Fruit fly (Drosophila melanogaster) whole organism, embryonic: ENCODE measurements around the gene AP-1sigma.

Source experiments
- BtbVII ChIP-seq: fragments of 200-800 bp; sonication (Bioruptor generic); optimal IDR thresholded peaks from 3 replicates; lab custom pipeline; 2017; ENCODE audit warnings: missing biosample characterization, mild to moderate bottlenecking, missing genetic modification characterization
- CG10274 ChIP-seq: fragments of 200-800 bp; sonication (Bioruptor generic); optimal IDR thresholded peaks from 3 replicates; lab custom pipeline; 2017; ENCODE audit warnings: missing biosample characterization, mild to moderate bottlenecking, missing genetic modification characterization
- CG10462 ChIP-seq: fragments of 200-800 bp; sonication (Bioruptor generic); optimal IDR thresholded peaks from 2 replicates; lab custom pipeline; 2016; ENCODE audit warnings: missing biosample characterization, missing genetic modification characterization
- CG11456 ChIP-seq: fragments of 200-800 bp; sonication (Bioruptor generic); IDR thresholded peaks from 3 replicates; pipeline ENCODE4 v1.3.6; 2022; ENCODE audit warnings: missing biosample characterization, missing genetic modification characterization
- CG12236 ChIP-seq: fragments of 200-800 bp; sonication (Bioruptor generic); optimal IDR thresholded peaks from 2 replicates; lab custom pipeline; 2016; ENCODE audit warnings: missing biosample characterization, missing genetic modification characterization
- CG14710 ChIP-seq: fragments of 200-800 bp; sonication (Bioruptor generic); optimal IDR thresholded peaks from 3 replicates; lab custom pipeline; 2019; ENCODE audit warnings: missing biosample characterization, mild to moderate bottlenecking, missing genetic modification characterization, moderate library complexity
- CG15696 ChIP-seq: fragments of 200-800 bp; sonication (Bioruptor generic); optimal IDR thresholded peaks from 2 replicates; lab custom pipeline; 2019; ENCODE audit warnings: missing biosample characterization, mild to moderate bottlenecking, missing genetic modification characterization, moderate library complexity
- CG1602 ChIP-seq: fragments of 200-800 bp; sonication (Bioruptor generic); optimal IDR thresholded peaks from 3 replicates; lab custom pipeline; 2016; ENCODE audit warnings: missing biosample characterization, missing genetic modification characterization
- CG17359 ChIP-seq: fragments of 200-800 bp; sonication (Bioruptor generic); optimal IDR thresholded peaks from 3 replicates; lab custom pipeline; 2018; ENCODE audit warnings: missing biosample characterization, mild to moderate bottlenecking, missing genetic modification characterization, moderate library complexity
- CG2889 ChIP-seq: fragments of 200-800 bp; sonication (Bioruptor generic); IDR thresholded peaks from 3 replicates; pipeline ENCODE4 v1.3.6; 2022; ENCODE audit warnings: missing biosample characterization, missing genetic modification characterization
- CG30020 ChIP-seq: fragments of 200-800 bp; optimal IDR thresholded peaks from 2 replicates; lab custom pipeline; 2019; ENCODE audit warnings: missing biosample characterization, mild to moderate bottlenecking, missing genetic modification characterization, moderate library complexity
- CG31441 ChIP-seq: fragments of 200-800 bp; sonication (Bioruptor generic); IDR thresholded peaks from 2 replicates; pipeline ENCODE4 v1.3.6; 2022; ENCODE audit warnings: missing biosample characterization, missing genetic modification characterization
- CG3838 ChIP-seq: fragments of 200-800 bp; sonication (Bioruptor generic); optimal IDR thresholded peaks from 3 replicates; lab custom pipeline; 2016; ENCODE audit warnings: missing biosample characterization, missing genetic modification characterization
- CG43689 ChIP-seq: fragments of 200-800 bp; sonication (Bioruptor generic); IDR thresholded peaks from 2 replicates; pipeline ENCODE4 v1.3.6; 2022; ENCODE audit warnings: missing biosample characterization, missing genetic modification characterization
- CG4730 ChIP-seq: fragments of 200-800 bp; sonication (Bioruptor generic); IDR thresholded peaks from 2 replicates; pipeline ENCODE4 v1.3.6; 2022; ENCODE audit warnings: missing biosample characterization, missing genetic modification characterization
- CG4820 ChIP-seq: fragments of 200-800 bp; sonication (Bioruptor generic); optimal IDR thresholded peaks from 3 replicates; lab custom pipeline; 2016; ENCODE audit warnings: missing biosample characterization, missing genetic modification characterization
- CG6683 ChIP-seq: fragments of 200-800 bp; sonication (Bioruptor generic); optimal IDR thresholded peaks from 2 replicates; lab custom pipeline; 2017; ENCODE audit warnings: missing biosample characterization, mild to moderate bottlenecking, missing genetic modification characterization, missing genetic modification reagents
- CG7372 ChIP-seq: fragments of 200-800 bp; sonication (Bioruptor generic); IDR thresholded peaks from 2 replicates; pipeline ENCODE4 v1.3.6; 2022; ENCODE audit warnings: missing biosample characterization, missing genetic modification characterization
- CG8478 ChIP-seq: fragments of >200 bp; optimal IDR thresholded peaks from 2 replicates; lab custom pipeline; 2018
- CG9797 ChIP-seq: fragments of 200-800 bp; sonication (Bioruptor generic); optimal IDR thresholded peaks from 3 replicates; lab custom pipeline; 2018; ENCODE audit warnings: missing biosample characterization, mild to moderate bottlenecking, missing genetic modification characterization
- Dbx ChIP-seq: fragments of 200-800 bp; sonication (Bioruptor generic); IDR thresholded peaks from 3 replicates; pipeline ENCODE4 v1.3.6; 2022; ENCODE audit warnings: missing biosample characterization, missing genetic modification characterization
- Drgx ChIP-seq: fragments of 200-800 bp; sonication (Bioruptor generic); IDR thresholded peaks from 2 replicates; pipeline ENCODE4 v1.3.6; 2022; ENCODE audit warnings: missing biosample characterization, missing genetic modification characterization
- MBD-R2 ChIP-seq: fragments of 200-800 bp; sonication (Bioruptor generic); IDR thresholded peaks from 2 replicates; pipeline ENCODE4 v1.3.6; 2022; ENCODE audit warnings: missing biosample characterization, missing genetic modification characterization
- NK7.1 ChIP-seq: fragments of 200-800 bp; sonication (Bioruptor generic); optimal IDR thresholded peaks from 3 replicates; lab custom pipeline; 2016; ENCODE audit warnings: missing biosample characterization, missing genetic modification characterization
- Nf-YA ChIP-seq: fragments of 200-800 bp; sonication (Bioruptor generic); IDR thresholded peaks from 2 replicates; pipeline ENCODE4 v1.3.6; 2022; ENCODE audit warnings: missing biosample characterization, missing genetic modification characterization
- Ptx1 ChIP-seq: fragments of 200-800 bp; sonication (Bioruptor generic); IDR thresholded peaks from 2 replicates; pipeline ENCODE4 v1.3.6; 2022; ENCODE audit warnings: missing biosample characterization, missing genetic modification characterization
- Vsx1 ChIP-seq: fragments of 200-800 bp; sonication (Bioruptor generic); optimal IDR thresholded peaks from 2 replicates; lab custom pipeline; 2017; ENCODE audit warnings: missing biosample characterization, mild to moderate bottlenecking, missing genetic modification characterization, missing genetic modification reagents
- abd-A ChIP-seq: fragments of 200-800 bp; sonication (Bioruptor generic); optimal IDR thresholded peaks from 3 replicates; lab custom pipeline; 2019; ENCODE audit warnings: missing biosample characterization, mild to moderate bottlenecking, missing genetic modification characterization, moderate library complexity
- ac ChIP-seq: fragments of 200-800 bp; sonication (Bioruptor generic); optimal IDR thresholded peaks from 3 replicates; lab custom pipeline; 2017; ENCODE audit warnings: missing biosample characterization, mild to moderate bottlenecking, missing genetic modification characterization
- ase ChIP-seq: fragments of 200-800 bp; sonication (Bioruptor generic); IDR thresholded peaks from 3 replicates; pipeline ENCODE4 v1.3.6; 2022; ENCODE audit warnings: missing biosample characterization, missing genetic modification characterization
- bab2 ChIP-seq: fragments of 200-800 bp; sonication (Bioruptor generic); optimal IDR thresholded peaks from 2 replicates; lab custom pipeline; 2016; ENCODE audit warnings: missing biosample characterization, missing genetic modification characterization
- corto ChIP-seq: fragments of 200-800 bp; sonication (Bioruptor generic); optimal IDR thresholded peaks from 2 replicates; lab custom pipeline; 2016; ENCODE audit warnings: missing biosample characterization, mild to moderate bottlenecking, missing genetic modification characterization, moderate library complexity
- ftz-f1 ChIP-seq: fragments of 200-800 bp; sonication (Bioruptor generic); optimal IDR thresholded peaks from 2 replicates; lab custom pipeline; 2016; ENCODE audit warnings: missing biosample characterization, missing genetic modification characterization
- gce ChIP-seq: fragments of 200-800 bp; sonication (Bioruptor generic); IDR thresholded peaks from 3 replicates; pipeline ENCODE4 v1.3.6; 2022; ENCODE audit warnings: missing biosample characterization, missing genetic modification characterization
- grn ChIP-seq: fragments of 200-800 bp; sonication (Bioruptor generic); optimal IDR thresholded peaks from 3 replicates; lab custom pipeline; 2017; ENCODE audit warnings: missing biosample characterization, missing genetic modification characterization
- h ChIP-seq: fragments of >200 bp; optimal IDR thresholded peaks from 2 replicates; lab custom pipeline; 2017
- ham ChIP-seq: fragments of 200-800 bp; sonication (Bioruptor generic); IDR thresholded peaks from 2 replicates; pipeline ENCODE4 v1.3.6; 2022; ENCODE audit warnings: missing biosample characterization, missing genetic modification characterization
- her ChIP-seq: fragments of 200-800 bp; sonication (Bioruptor generic); optimal IDR thresholded peaks from 2 replicates; lab custom pipeline; 2016; ENCODE audit warnings: missing biosample characterization, missing genetic modification characterization
- hth ChIP-seq: fragments of >200 bp; optimal IDR thresholded peaks from 2 replicates; lab custom pipeline; 2017; ENCODE audit warnings: inconsistent platforms
- lov ChIP-seq, 2 experiments: fragments of 200-800 bp in 1 of 2; fragments of >200 bp in 1 of 2; sonication (Bioruptor generic) in 1 of 2; IDR thresholded peaks in 1 of 2; optimal IDR thresholded peaks in 1 of 2; 2 replicates in 1 of 2; 3 replicates in 1 of 2; pipeline versions ENCODE4 v1.3.6 to Lab custom; 2017 to 2022; ENCODE audit warnings: missing biosample characterization in 1 of 2, missing genetic modification characterization in 1 of 2
- luna ChIP-seq: fragments of 200-800 bp; sonication (Bioruptor generic); optimal IDR thresholded peaks from 2 replicates; lab custom pipeline; 2016; ENCODE audit warnings: missing biosample characterization, missing genetic modification characterization
- nom ChIP-seq: fragments of 200-800 bp; sonication (Bioruptor generic); optimal IDR thresholded peaks from 2 replicates; lab custom pipeline; 2017; ENCODE audit warnings: missing biosample characterization, missing genetic modification characterization, mild to moderate bottlenecking, moderate library complexity, missing genetic modification reagents
- otp ChIP-seq: fragments of 200-800 bp; sonication (Bioruptor generic); IDR thresholded peaks from 3 replicates; pipeline ENCODE4, ENCODE4 v1.3.6; 2022; ENCODE audit warnings: missing biosample characterization, missing genetic modification characterization
- peb ChIP-seq: fragments of 200-800 bp; sonication (Bioruptor generic); IDR thresholded peaks from 2 replicates; pipeline ENCODE4 v1.3.6; 2022; ENCODE audit warnings: missing biosample characterization, missing genetic modification characterization
- pfk ChIP-seq: fragments of 200-800 bp; sonication (Bioruptor generic); optimal IDR thresholded peaks from 2 replicates; lab custom pipeline; 2018; ENCODE audit warnings: missing biosample characterization, mild to moderate bottlenecking, missing genetic modification characterization, moderate library complexity
- ranshi ChIP-seq: fragments of 200-800 bp; sonication (Bioruptor generic); IDR thresholded peaks from 2 replicates; pipeline ENCODE4 v1.3.6; 2022; ENCODE audit warnings: missing biosample characterization, missing genetic modification characterization
- slou ChIP-seq: fragments of 200-800 bp; sonication (Bioruptor generic); optimal IDR thresholded peaks from 3 replicates; lab custom pipeline; 2016; ENCODE audit warnings: missing biosample characterization, missing genetic modification characterization
- tna ChIP-seq: fragments of 200-800 bp; sonication (Bioruptor generic); IDR thresholded peaks from 2 replicates; pipeline ENCODE4 v1.3.6; 2022; ENCODE audit warnings: missing biosample characterization, missing genetic modification characterization; ENCODE audit not compliant: partially characterized antibody
- unc-4 ChIP-seq: fragments of 200-800 bp; sonication (Bioruptor generic); IDR thresholded peaks from 2 replicates; pipeline ENCODE4 v1.3.6; 2022; ENCODE audit warnings: missing biosample characterization, missing genetic modification characterization; ENCODE audit not compliant: partially characterized antibody

The AP-1sigma gene

dm6 chr3R:23933684-23934575 lies 24.5 kb upstream of the AP-1sigma start, which contains the start of gene CG5854 (continued):
- TF ChIP-seq Drgx (GFP tag; lab: Robert Waterston, UW) (peak; percentile 98), BtbVII (peak; percentile 76), CG30020 (peak; percentile 5), CG15696 (tag; lab: Kevin White, UChicago) (peak; percentile 22), Dbx (peak; percentile 38; the same call in 1 of the 3 replicates), CG6683 (no peak), grn (GFP tag; lab: Kevin White, UChicago) (peak; percentile 52), CG10462 (GFP tag; lab: Kevin White, UChicago) (peak; percentile 65), ftz-f1 (GFP tag; lab: Kevin White, UChicago) (no peak), peb (GFP tag; lab: Robert Waterston, UW) (0 out of 2 replicates have a peak, but pooled peaks have one; percentile 29), luna (GFP tag; lab: Kevin White, UChicago) (peak; percentile 50), CG31441 (GFP tag; lab: Robert Waterston, UW) (peak; percentile 71), CG14710 (peak; percentile 27), CG2889 (0 out of 3 replicates have a peak, but pooled peaks have one; percentile 44), unc-4 (GFP tag; lab: Robert Waterston, UW) (no peak), CG9797 (GFP tag; lab: Kevin White, UChicago) (peak; percentile 75), ranshi (peak; percentile 75), CG12236 (GFP tag; lab: Kevin White, UChicago) (peak; percentile 71), Vsx1 (GFP tag; lab: Kevin White, UChicago) (peak; percentile 62), tna (GFP tag; lab: Robert Waterston, UW) (no peak), corto (GFP tag; lab: Kevin White, UChicago) (no peak), ham (GFP tag; lab: Robert Waterston, UW) (no peak), CG7372 (GFP tag; lab: Robert Waterston, UW) (no peak), lov (optimal IDR thresholded peaks at IDR 0.05; lab: Kevin White, UChicago) (no peak), lov (GFP tag; IDR thresholded peaks at IDR 0.05; lab: Robert Waterston, UW) (peak; percentile 88), CG4730 (GFP tag; lab: Robert Waterston, UW) (peak; percentile 40; the same call in 1 of the 2 replicates), pfk (GFP tag; lab: Kevin White, UChicago) (no peak), CG43689 (GFP tag; lab: Robert Waterston, UW) (peak; percentile 55; the same call in 1 of the 2 replicates), h (no peak), CG17359 (peak; percentile 74), her (GFP tag; lab: Kevin White, UChicago) (peak; percentile 65), CG8478 (lab: Kevin White, UChicago) (no peak), slou (GFP tag; lab: Kevin White, UChicago) (no peak), bab2 (GFP tag; lab: Kevin White, UChicago) (peak; percentile 74), otp (GFP tag; lab: Robert Waterston, UW) (peak; percentile 89), nom (GFP tag; lab: Kevin White, UChicago) (peak; percentile 95), abd-A (tag; lab: Kevin White, UChicago) (no peak), MBD-R2 (peak; percentile 57; the same call in 1 of the 2 replicates), CG4820 (GFP tag; lab: Kevin White, UChicago) (peak; percentile 68), hth (lab: Kevin White, UChicago) (no peak), CG1602 (GFP tag; lab: Kevin White, UChicago) (peak; percentile 39), NK7.1 (GFP tag; lab: Kevin White, UChicago) (peak; percentile 12), CG11456 (GFP tag; lab: Robert Waterston, UW) (peak; percentile 77), Nf-YA (GFP tag; lab: Robert Waterston, UW) (peak; percentile 72; the same call in 1 of the 2 replicates), CG10274 (GFP tag; lab: Kevin White, UChicago) (peak; percentile 45), gce (peak; percentile 75), ac (GFP tag; lab: Kevin White, UChicago) (no peak), Ptx1 (GFP tag; lab: Robert Waterston, UW) (peak; percentile 66), ase (GFP tag; lab: Robert Waterston, UW) (peak; percentile 69; the same call in 2 of the 3 replicates), CG3838 (GFP tag; lab: Kevin White, UChicago) (peak; percentile 21)
